Fruit fly (Drosophila melanogaster) whole organism, adult: Measurements from ENCODE around the gene CG18858.
A peak's percentile ranks its signal among the peaks of the same experiment; 100 is the strongest.
"Not testable (repeated sequence)": the region's sequence is repeated elsewhere in the genome, so short reads cannot be mapped to it uniquely, and the experiment has no call there.

ENCODE experiments used
- CG11617 ChIP-seq: fragments of 200-800 bp; sonication (Bioruptor generic); optimal IDR thresholded peaks from 2 replicates; lab custom pipeline; 2017; ENCODE audit warnings: mild to moderate bottlenecking, missing biosample characterization, missing genetic modification reagents, missing genetic modification characterization
- CG12768 ChIP-seq: fragments of 200-800 bp; sonication (Bioruptor generic); optimal IDR thresholded peaks from 2 replicates; lab custom pipeline; 2017; ENCODE audit warnings: missing biosample characterization, missing genetic modification characterization, mild to moderate bottlenecking, moderate library complexity, missing genetic modification reagents
- CG14711 ChIP-seq: fragments of 200-800 bp; sonication (Bioruptor generic); optimal IDR thresholded peaks from 2 replicates; lab custom pipeline; 2018; ENCODE audit warnings: missing biosample characterization, mild to moderate bottlenecking, missing genetic modification characterization, moderate library complexity
- CG1620 ChIP-seq: fragments of 200-800 bp; sonication (Bioruptor generic); optimal IDR thresholded peaks from 2 replicates; lab custom pipeline; 2016; ENCODE audit warnings: missing biosample characterization, missing genetic modification characterization
- CG33017 ChIP-seq: fragments of 200-800 bp; sonication (Bioruptor generic); optimal IDR thresholded peaks from 2 replicates; lab custom pipeline; 2018; ENCODE audit warnings: missing biosample characterization, mild to moderate bottlenecking, missing genetic modification characterization, moderate library complexity
- CG5204 ChIP-seq: fragments of 200-800 bp; sonication (Bioruptor generic); optimal IDR thresholded peaks from 2 replicates; lab custom pipeline; 2016; ENCODE audit warnings: missing biosample characterization, missing genetic modification characterization
- CG7045 ChIP-seq: fragments of 200-800 bp; sonication (Bioruptor generic); optimal IDR thresholded peaks from 2 replicates; lab custom pipeline; 2017; ENCODE audit warnings: missing biosample characterization, mild to moderate bottlenecking, missing genetic modification characterization
- CG7101 ChIP-seq: fragments of 200-800 bp; sonication (Bioruptor generic); optimal IDR thresholded peaks from 2 replicates; lab custom pipeline; 2018; ENCODE audit warnings: missing biosample characterization, mild to moderate bottlenecking, missing genetic modification characterization, moderate library complexity
- Clk ChIP-seq: fragments of 200-800 bp; sonication (Bioruptor generic); optimal IDR thresholded peaks from 2 replicates; lab custom pipeline; 2017; ENCODE audit warnings: missing biosample characterization, missing genetic modification characterization
- Crg-1 ChIP-seq: fragments of 200-800 bp; sonication (Bioruptor generic); optimal IDR thresholded peaks from 2 replicates; lab custom pipeline; 2016; ENCODE audit warnings: missing biosample characterization, missing genetic modification characterization
- Hr96 ChIP-seq: fragments of 200-800 bp; sonication (Bioruptor generic); optimal IDR thresholded peaks from 2 replicates; lab custom pipeline; 2016; ENCODE audit warnings: missing biosample characterization, missing genetic modification characterization
- Mnt ChIP-seq: fragments of 200-800 bp; sonication (Bioruptor generic); optimal IDR thresholded peaks from 2 replicates; lab custom pipeline; 2016; ENCODE audit warnings: missing biosample characterization, mild to moderate bottlenecking, missing genetic modification characterization
- bab1 ChIP-seq: fragments of 200-800 bp; sonication (Bioruptor generic); optimal IDR thresholded peaks from 3 replicates; lab custom pipeline; 2019; ENCODE audit warnings: missing biosample characterization, mild to moderate bottlenecking, missing genetic modification characterization, moderate library complexity
- cic ChIP-seq: fragments of 200-800 bp; sonication (Bioruptor generic); optimal IDR thresholded peaks from 2 replicates; lab custom pipeline; 2017; ENCODE audit warnings: missing biosample characterization, mild to moderate bottlenecking, missing genetic modification characterization, moderate library complexity
- cnc ChIP-seq, 2 experiments: fragments of >200 bp; optimal IDR thresholded peaks; 2 replicates each; lab custom pipeline; 2017
- kay ChIP-seq: fragments of 200-800 bp; sonication (Bioruptor generic); peaks from one replicate; lab custom pipeline; 2016; ENCODE audit warnings: missing biosample characterization, missing genetic modification characterization, borderline replicate concordance
- ovo ChIP-seq: fragments of 200-800 bp; sonication (Bioruptor generic); optimal IDR thresholded peaks from 2 replicates; lab custom pipeline; 2016; ENCODE audit warnings: missing biosample characterization, missing genetic modification characterization
- pad ChIP-seq: fragments of 200-800 bp; sonication (Bioruptor generic); optimal IDR thresholded peaks from 3 replicates; lab custom pipeline; 2017; ENCODE audit warnings: missing biosample characterization, missing genetic modification characterization, mild to moderate bottlenecking, moderate library complexity, missing genetic modification reagents
- tj ChIP-seq: fragments of 200-800 bp; sonication (Bioruptor generic); optimal IDR thresholded peaks from 3 replicates; lab custom pipeline; 2017; ENCODE audit warnings: missing biosample characterization, mild to moderate bottlenecking, missing genetic modification characterization, moderate library complexity
- toe ChIP-seq: fragments of 200-800 bp; sonication (Bioruptor generic); optimal IDR thresholded peaks from 2 replicates; lab custom pipeline; 2016; ENCODE audit warnings: missing biosample characterization, missing genetic modification characterization

CG18858 gene

dm6 chr2L:20463316-20463856 is 4.5 kb upstream of the CG18858 start, which contains the start of gene CG2493:
Gene CG2493 (minus strand): TSS chr2L:20463444.
- TF ChIP-seq Hr96 (GFP tag; lab: Kevin White, UChicago) (peak; percentile 15), tj (GFP tag; lab: Kevin White, UChicago) (peak; percentile 57), CG1620 (GFP tag; lab: Kevin White, UChicago) (no peak), CG14711 (tag; lab: Kevin White, UChicago) (peak; percentile 52), pad (GFP tag; lab: Kevin White, UChicago) (peak; percentile 29), CG12768 (GFP tag; lab: Kevin White, UChicago) (peak; percentile 20), CG33017 (tag; lab: Kevin White, UChicago) (no peak), CG7045 (GFP tag; lab: Kevin White, UChicago) (no peak), toe (peak; percentile 21)

- TF ChIP-seq CG7045 (GFP tag; lab: Kevin White, UChicago); CG33017 (tag; lab: Kevin White, UChicago); tj (GFP tag; lab: Kevin White, UChicago): not testable (repeated sequence)
Measured at dm6 chr2L:20449864-20450263, 9.0 kb downstream of the CG18858 start, which contains the start of the genes CG31683 and CG31687. Gene CG31683 (minus strand): TSS chr2L:20449964. Gene CG31687 (plus strand): TSS chr2L:20450225.

dm6 chr2L:20438474-20438873 is 20.4 kb downstream of the CG18858 start:
- TF ChIP-seq pad (GFP tag; lab: Kevin White, UChicago) (no peak), cnc (optimal IDR thresholded peaks at IDR 0.05; lab: Kevin White, UChicago) (no peak), CG12768 (GFP tag; lab: Kevin White, UChicago) (no peak), CG33017 (tag; lab: Kevin White, UChicago) (no peak), Crg-1 (no peak), CG7045 (GFP tag; lab: Kevin White, UChicago) (no peak), Hr96 (GFP tag; lab: Kevin White, UChicago) (no peak), tj (GFP tag; lab: Kevin White, UChicago) (no peak), kay (no peak), toe (no peak), Mnt (GFP tag; lab: Kevin White, UChicago) (no peak)

- no peak for TF ChIP-seq CG11617
Measured at dm6 chr2L:20437873-20438272, 21.0 kb downstream of the CG18858 start.

- TF ChIP-seq CG33017 (tag; lab: Kevin White, UChicago) (no peak), bab1 (GFP tag; lab: Kevin White, UChicago) (no peak), CG12768 (GFP tag; lab: Kevin White, UChicago) (no peak), Crg-1 (no peak), cnc (optimal IDR thresholded peaks at IDR 0.05; lab: Kevin White, UChicago) (no peak), CG5204 (no peak), ovo (GFP tag; lab: Kevin White, UChicago) (no peak), CG14711 (tag; lab: Kevin White, UChicago) (no peak), CG7045 (GFP tag; lab: Kevin White, UChicago) (no peak), tj (GFP tag; lab: Kevin White, UChicago) (no peak), CG7101 (no peak)
Measured at dm6 chr2L:20435199-20435598, 23.7 kb downstream of the CG18858 start.

dm6 chr2L:20434779-20435178 is 24.1 kb downstream of the CG18858 start:
- no peak for TF ChIP-seq Clk
- no peak for TF ChIP-seq CG12768 (GFP tag; lab: Kevin White, UChicago)
- TF ChIP-seq CG5204: no peak
- TF ChIP-seq Crg-1: no peak
- TF ChIP-seq CG1620 (GFP tag; lab: Kevin White, UChicago): no peak
- TF ChIP-seq tj (GFP tag; lab: Kevin White, UChicago): no peak
- no peak for TF ChIP-seq Mnt (GFP tag; lab: Kevin White, UChicago)
- TF ChIP-seq ovo (GFP tag; lab: Kevin White, UChicago): no peak
- no peak for TF ChIP-seq pad (GFP tag; lab: Kevin White, UChicago)
- no peak for TF ChIP-seq Hr96 (GFP tag; lab: Kevin White, UChicago)
- TF ChIP-seq CG7045 (GFP tag; lab: Kevin White, UChicago): no peak
- TF ChIP-seq CG7101: no peak

dm6 chr2L:20431210-20431609 is 27.7 kb downstream of the CG18858 start:
- TF ChIP-seq CG7045 (GFP tag; lab: Kevin White, UChicago) (peak; percentile 40), Crg-1 (peak; percentile 41), CG14711 (tag; lab: Kevin White, UChicago) (no peak), tj (GFP tag; lab: Kevin White, UChicago) (no peak), CG11617 (peak; percentile 30), cic (GFP tag; lab: Kevin White, UChicago) (peak; percentile 66)

- TF ChIP-seq Mnt (GFP tag; lab: Kevin White, UChicago) (no peak), pad (GFP tag; lab: Kevin White, UChicago) (no peak), CG7045 (GFP tag; lab: Kevin White, UChicago) (no peak), kay (peak; percentile 68), toe (no peak), CG7101 (no peak)
Measured at dm6 chr2L:20429458-20429857, 29.4 kb downstream of the CG18858 start.
